Fruit fly (Drosophila melanogaster) whole organism, embryonic: ENCODE measurements around the gene CG17929.
A peak's percentile ranks its signal among the peaks of the same experiment; 100 is the strongest.

ENCODE experiments used
- Atf-2 ChIP-seq: fragments of 200-800 bp; sonication (Bioruptor generic); optimal IDR thresholded peaks from 2 replicates; lab custom pipeline; 2016; ENCODE audit warnings: missing biosample characterization, missing genetic modification characterization
- Atf6 ChIP-seq: fragments of 200-800 bp; sonication (Bioruptor generic); IDR thresholded peaks from 2 replicates; pipeline ENCODE4 v1.3.6; 2022; ENCODE audit warnings: missing biosample characterization, missing genetic modification characterization
- CG10462 ChIP-seq: fragments of 200-800 bp; sonication (Bioruptor generic); optimal IDR thresholded peaks from 2 replicates; lab custom pipeline; 2016; ENCODE audit warnings: missing biosample characterization, missing genetic modification characterization
- CG10654 ChIP-seq: fragments of 200-800 bp; sonication (Bioruptor generic); optimal IDR thresholded peaks from 2 replicates; lab custom pipeline; 2016; ENCODE audit warnings: missing biosample characterization, missing genetic modification characterization
- CG11696 ChIP-seq: fragments of 200-800 bp; sonication (Bioruptor generic); IDR thresholded peaks from 2 replicates; pipeline ENCODE4 v1.3.6; 2022; ENCODE audit warnings: missing biosample characterization, missing genetic modification characterization
- CG12391 ChIP-seq: fragments of 200-800 bp; sonication (Bioruptor generic); optimal IDR thresholded peaks from 3 replicates; lab custom pipeline; 2018; ENCODE audit warnings: missing biosample characterization, mild to moderate bottlenecking, missing genetic modification characterization, moderate library complexity
- CG15269 ChIP-seq: fragments of 200-800 bp; sonication (Bioruptor generic); optimal IDR thresholded peaks from 2 replicates; lab custom pipeline; 2018; ENCODE audit warnings: missing biosample characterization, mild to moderate bottlenecking, missing genetic modification characterization, moderate library complexity
- CG1603 ChIP-seq: fragments of 200-800 bp; sonication (Bioruptor generic); optimal IDR thresholded peaks from 2 replicates; lab custom pipeline; 2019; ENCODE audit warnings: missing biosample characterization, mild to moderate bottlenecking, missing genetic modification characterization, moderate library complexity
- CG2678 ChIP-seq: fragments of 200-800 bp; sonication (Bioruptor generic); optimal IDR thresholded peaks from 3 replicates; lab custom pipeline; 2019; ENCODE audit warnings: missing biosample characterization, mild to moderate bottlenecking, missing genetic modification characterization, moderate library complexity
- CG34376 ChIP-seq: fragments of 200-800 bp; sonication (Bioruptor generic); optimal IDR thresholded peaks from 2 replicates; lab custom pipeline; 2018; ENCODE audit warnings: missing biosample characterization, mild to moderate bottlenecking, missing genetic modification characterization
- CG43689 ChIP-seq: fragments of 200-800 bp; sonication (Bioruptor generic); IDR thresholded peaks from 2 replicates; pipeline ENCODE4 v1.3.6; 2022; ENCODE audit warnings: missing biosample characterization, missing genetic modification characterization
- CG6254 ChIP-seq: fragments of 200-800 bp; sonication (Bioruptor generic); optimal IDR thresholded peaks from 3 replicates; lab custom pipeline; 2017; ENCODE audit warnings: mild to moderate bottlenecking, missing biosample characterization, missing genetic modification reagents, missing genetic modification characterization
- CG7928 ChIP-seq: fragments of 200-800 bp; sonication (Bioruptor generic); optimal IDR thresholded peaks from 2 replicates; lab custom pipeline; 2017; ENCODE audit warnings: missing biosample characterization, mild to moderate bottlenecking, missing genetic modification characterization
- CG8944 ChIP-seq: fragments of 200-800 bp; sonication (Bioruptor generic); optimal IDR thresholded peaks from 3 replicates; lab custom pipeline; 2016; ENCODE audit warnings: missing biosample characterization, missing genetic modification characterization
- CTCF ChIP-seq: fragments of 200-800 bp; sonication (Bioruptor generic); optimal IDR thresholded peaks from 2 replicates; lab custom pipeline; 2017; ENCODE audit warnings: missing biosample characterization, mild to moderate bottlenecking, missing genetic modification characterization, moderate library complexity
- Doc3 ChIP-seq: fragments of 200-800 bp; sonication (Bioruptor generic); IDR thresholded peaks from 3 replicates; pipeline ENCODE4 v1.3.6; 2022; ENCODE audit warnings: missing biosample characterization, missing genetic modification characterization; ENCODE audit not compliant: partially characterized antibody
- E2f2 ChIP-seq: fragments of 200-800 bp; sonication (Bioruptor generic); IDR thresholded peaks from 2 replicates; pipeline ENCODE4 v1.3.6; 2022; ENCODE audit warnings: missing biosample characterization, missing genetic modification characterization
- GATAe ChIP-seq: fragments of 200-800 bp; sonication (Bioruptor generic); conservative IDR thresholded peaks from 2 replicates; pipeline ENCODE4 v1.3.6; 2022; ENCODE audit warnings: missing biosample characterization, missing genetic modification characterization
- Hey ChIP-seq: fragments of 200-800 bp; sonication (Bioruptor generic); optimal IDR thresholded peaks from 3 replicates; lab custom pipeline; 2018; ENCODE audit warnings: missing biosample characterization, mild to moderate bottlenecking, missing genetic modification characterization
- Hr39 ChIP-seq: fragments of >200 bp; optimal IDR thresholded peaks from 2 replicates; lab custom pipeline; 2017
- Hr78 ChIP-seq, 2 experiments: fragments of 200-800 bp in 1 of 2; fragments of >200 bp in 1 of 2; sonication (Bioruptor generic) in 1 of 2; optimal IDR thresholded peaks; 2 replicates each; lab custom pipeline; 2017 to 2019; ENCODE audit warnings: missing biosample characterization in 2 of 2, missing genetic modification characterization in 2 of 2, mild to moderate bottlenecking in 1 of 2, moderate library complexity in 1 of 2
- MBD-R2 ChIP-seq: fragments of 200-800 bp; sonication (Bioruptor generic); IDR thresholded peaks from 2 replicates; pipeline ENCODE4 v1.3.6; 2022; ENCODE audit warnings: missing biosample characterization, missing genetic modification characterization
- Mad ChIP-seq: fragments of 200-800 bp; sonication (Bioruptor generic); optimal IDR thresholded peaks from 2 replicates; lab custom pipeline; 2016; ENCODE audit warnings: missing biosample characterization, missing genetic modification characterization
- Mrtf ChIP-seq: fragments of 200-800 bp; sonication (Bioruptor generic); IDR thresholded peaks from 3 replicates; pipeline ENCODE4 v1.3.6; 2022; ENCODE audit warnings: missing biosample characterization, missing genetic modification characterization
- Nf-YB ChIP-seq: fragments of 200-800 bp; sonication (Bioruptor generic); optimal IDR thresholded peaks from 3 replicates; lab custom pipeline; 2019; ENCODE audit warnings: missing biosample characterization, mild to moderate bottlenecking, missing genetic modification characterization, moderate library complexity
- Optix ChIP-seq: fragments of 200-800 bp; sonication (Bioruptor generic); IDR thresholded peaks from 3 replicates; pipeline ENCODE4 v1.3.6; 2022; ENCODE audit warnings: missing biosample characterization, missing genetic modification characterization
- Pdp1 ChIP-seq, 2 experiments: fragments of 200-800 bp; sonication (Bioruptor generic); optimal IDR thresholded peaks; 3 replicates each; lab custom pipeline; 2016; ENCODE audit warnings: missing biosample characterization in 2 of 2, missing genetic modification characterization in 2 of 2, mild to moderate bottlenecking in 1 of 2, moderate library complexity in 1 of 2
- Scr ChIP-seq: fragments of 200-800 bp; sonication (Bioruptor generic); IDR thresholded peaks from 2 replicates; pipeline ENCODE4 v1.3.6; 2022; ENCODE audit warnings: missing biosample characterization, missing genetic modification characterization; ENCODE audit not compliant: partially characterized antibody
- Sox102F ChIP-seq: fragments of 200-800 bp; sonication (Bioruptor generic); optimal IDR thresholded peaks from 2 replicates; lab custom pipeline; 2018; ENCODE audit warnings: missing biosample characterization, mild to moderate bottlenecking, missing genetic modification characterization, moderate library complexity
- aop ChIP-seq: fragments of 200-800 bp; sonication (Bioruptor generic); IDR thresholded peaks from 2 replicates; pipeline ENCODE4 v1.3.6; 2022; ENCODE audit warnings: missing biosample characterization, missing genetic modification characterization
- cato ChIP-seq: fragments of 200-800 bp; sonication (Bioruptor generic); optimal IDR thresholded peaks from 2 replicates; lab custom pipeline; 2016; ENCODE audit warnings: missing biosample characterization, missing genetic modification characterization, borderline replicate concordance
- dm ChIP-seq: fragments of 200-800 bp; sonication (Bioruptor generic); optimal IDR thresholded peaks from 3 replicates; lab custom pipeline; 2016; ENCODE audit warnings: missing biosample characterization, missing genetic modification characterization
- exex ChIP-seq: fragments of 200-800 bp; sonication (Bioruptor generic); optimal IDR thresholded peaks from 4 replicates; lab custom pipeline; 2018; ENCODE audit warnings: missing biosample characterization, mild to moderate bottlenecking, missing genetic modification characterization, moderate library complexity
- inv ChIP-seq: fragments of 200-800 bp; sonication (Bioruptor generic); IDR thresholded peaks from 2 replicates; pipeline ENCODE4 v1.3.6; 2022; ENCODE audit warnings: missing biosample characterization, missing genetic modification characterization; ENCODE audit not compliant: partially characterized antibody
- jing ChIP-seq: fragments of 200-800 bp; sonication (Bioruptor generic); optimal IDR thresholded peaks from 2 replicates; lab custom pipeline; 2018; ENCODE audit warnings: missing biosample characterization, mild to moderate bottlenecking, missing genetic modification characterization
- mld ChIP-seq: fragments of 200-800 bp; sonication (Bioruptor generic); IDR thresholded peaks from 3 replicates; pipeline ENCODE4 v1.3.6; 2022; ENCODE audit warnings: missing biosample characterization, missing genetic modification characterization; ENCODE audit not compliant: partially characterized antibody
- pros ChIP-seq: fragments of 200-800 bp; sonication (Bioruptor generic); optimal IDR thresholded peaks from 3 replicates; lab custom pipeline; 2019; ENCODE audit warnings: missing biosample characterization, mild to moderate bottlenecking, missing genetic modification characterization, moderate library complexity
- row ChIP-seq: fragments of 200-800 bp; sonication (Bioruptor generic); IDR thresholded peaks from 3 replicates; pipeline ENCODE4 v1.3.6; 2022; ENCODE audit warnings: missing biosample characterization, missing genetic modification characterization
- sd ChIP-seq: fragments of 200-800 bp; sonication (Bioruptor generic); optimal IDR thresholded peaks from 3 replicates; lab custom pipeline; 2018; ENCODE audit warnings: missing biosample characterization, mild to moderate bottlenecking, missing genetic modification characterization, moderate library complexity
- sens ChIP-seq: fragments of 200-800 bp; sonication (Bioruptor generic); peaks from one replicate; lab custom pipeline; 2016; ENCODE audit warnings: missing biosample characterization, missing genetic modification characterization
- sim ChIP-seq: fragments of 200-800 bp; sonication (Bioruptor generic); IDR thresholded peaks from 2 replicates; pipeline ENCODE4 v1.3.6; 2022; ENCODE audit warnings: missing biosample characterization, missing genetic modification characterization
- slou ChIP-seq: fragments of 200-800 bp; sonication (Bioruptor generic); optimal IDR thresholded peaks from 3 replicates; lab custom pipeline; 2016; ENCODE audit warnings: missing biosample characterization, missing genetic modification characterization
- sna ChIP-seq: fragments of 200-800 bp; sonication (Bioruptor generic); IDR thresholded peaks from 2 replicates; pipeline ENCODE4 v1.3.6; 2022; ENCODE audit warnings: missing biosample characterization, missing genetic modification characterization; ENCODE audit not compliant: partially characterized antibody
- wdn ChIP-seq: fragments of 200-800 bp; sonication (Bioruptor generic); IDR thresholded peaks from 2 replicates; pipeline ENCODE4 v1.3.6; 2022; ENCODE audit warnings: missing biosample characterization, missing genetic modification characterization

Gene CG17929

dm6 chr3R:16310081-16310493 lies 15.2 kb upstream of the CG17929 start:
- no peak for TF ChIP-seq Mrtf (GFP tag; lab: Robert Waterston, UW)
- no peak for TF ChIP-seq CG8944 (GFP tag; lab: Kevin White, UChicago)
- TF ChIP-seq exex (tag; lab: Kevin White, UChicago) = peak; percentile 73
- no peak for TF ChIP-seq CG11696 (GFP tag; lab: Robert Waterston, UW)
- TF ChIP-seq cato (GFP tag; lab: Kevin White, UChicago) = no peak
- TF ChIP-seq Hr78 (GFP tag; optimal IDR thresholded peaks at IDR 0.05; lab: Kevin White, UChicago) = peak in 1 of 2 experiments; percentile 64
- TF ChIP-seq CTCF (GFP tag; lab: Kevin White, UChicago) = peak; percentile 52
- TF ChIP-seq sim (GFP tag; lab: Robert Waterston, UW) = no peak
- no peak for TF ChIP-seq Pdp1 (GFP tag; optimal IDR thresholded peaks at IDR 0.05; lab: Kevin White, UChicago)
- no peak for TF ChIP-seq Hr39 (lab: Kevin White, UChicago)
- no peak for TF ChIP-seq Atf6 (GFP tag; lab: Robert Waterston, UW)
- TF ChIP-seq MBD-R2 = no peak
- no peak for TF ChIP-seq CG43689 (GFP tag; lab: Robert Waterston, UW)
- TF ChIP-seq Optix = no peak
- no peak for TF ChIP-seq CG6254 (GFP tag; lab: Kevin White, UChicago)
- no peak for TF ChIP-seq sna (GFP tag; lab: Robert Waterston, UW)
- no peak for TF ChIP-seq Hey (tag; lab: Kevin White, UChicago)
- no peak for TF ChIP-seq mld (GFP tag; lab: Robert Waterston, UW)
- TF ChIP-seq sens (GFP tag; lab: Kevin White, UChicago) = peak; percentile 49
- TF ChIP-seq CG10462 (GFP tag; lab: Kevin White, UChicago) = no peak
- 0 out of 3 replicates have a peak, but pooled peaks have one; percentile 13 for TF ChIP-seq row (GFP tag; lab: Robert Waterston, UW)
- no peak for TF ChIP-seq Atf-2
- TF ChIP-seq CG7928 (GFP tag; lab: Kevin White, UChicago) = no peak
- no peak for TF ChIP-seq Sox102F (GFP tag; lab: Kevin White, UChicago)
- TF ChIP-seq Mad (GFP tag; lab: Kevin White, UChicago) = no peak
- TF ChIP-seq CG12391 (tag; lab: Kevin White, UChicago) = no peak
- TF ChIP-seq GATAe (GFP tag; lab: Robert Waterston, UW) = no peak
- no peak for TF ChIP-seq Nf-YB (GFP tag; lab: Kevin White, UChicago)
- no peak for TF ChIP-seq CG1603 (tag; lab: Kevin White, UChicago)
- TF ChIP-seq Scr (GFP tag; lab: Robert Waterston, UW) = no peak
- TF ChIP-seq wdn (GFP tag; lab: Robert Waterston, UW) = no peak
- TF ChIP-seq CG34376 (GFP tag; lab: Kevin White, UChicago) = peak; percentile 29
- TF ChIP-seq CG10654 (GFP tag; lab: Kevin White, UChicago) = no peak
- TF ChIP-seq jing = no peak
- no peak for TF ChIP-seq dm (GFP tag; lab: Kevin White, UChicago)
- TF ChIP-seq E2f2 (GFP tag; lab: Robert Waterston, UW) = no peak
- no peak for TF ChIP-seq inv (GFP tag; lab: Robert Waterston, UW)
- TF ChIP-seq Doc3 = no peak
- TF ChIP-seq slou (GFP tag; lab: Kevin White, UChicago) = no peak
- peak; percentile 71 for TF ChIP-seq sd (tag; lab: Kevin White, UChicago)
- no peak for TF ChIP-seq aop
- TF ChIP-seq CG15269 (tag; lab: Kevin White, UChicago) = no peak
- TF ChIP-seq pros (GFP tag; lab: Kevin White, UChicago) = no peak
- no peak for TF ChIP-seq CG2678 (tag; lab: Kevin White, UChicago)
